Worm (Caenorhabditis elegans): ENCODE measurements around the gene Y75B8A.8.

ce11 chrIII:12160929-12161328 lies 371 bp downstream of the Y75B8A.8 start:
- TF ChIP-seq hlh-13 (GFP tag; optimal IDR thresholded peaks at IDR 0.05), result no peak
- TF ChIP-seq ttx-3 (tag; optimal IDR thresholded peaks at IDR 0.05), result no peak
- TF ChIP-seq dve-1 (tag; optimal IDR thresholded peaks at IDR 0.05), result no peak
- TF ChIP-seq K09A11.1 (tag; optimal IDR thresholded peaks at IDR 0.05; ENCODE audit: insufficient read depth), result no peak
